Fruit fly (Drosophila melanogaster) whole organism, embryonic: ENCODE data around the gene CG7406.

Experiments used
- Ada2b ChIP-seq: fragments of 200-800 bp; sonication (Bioruptor generic); IDR thresholded peaks from 2 replicates; pipeline ENCODE4 v1.3.6; 2022; ENCODE audit warnings: missing biosample characterization, missing genetic modification characterization
- BEAF-32 ChIP-seq: fragments of 200-800 bp; sonication (Bioruptor generic); optimal IDR thresholded peaks from 3 replicates; lab custom pipeline; 2017; ENCODE audit warnings: missing biosample characterization, missing genetic modification characterization, mild to moderate bottlenecking, moderate library complexity, missing genetic modification reagents
- Bdp1 ChIP-seq: fragments of 200-800 bp; sonication (Bioruptor generic); optimal IDR thresholded peaks from 3 replicates; lab custom pipeline; 2016; ENCODE audit warnings: missing biosample characterization, missing genetic modification characterization
- CG10274 ChIP-seq: fragments of 200-800 bp; sonication (Bioruptor generic); optimal IDR thresholded peaks from 3 replicates; lab custom pipeline; 2017; ENCODE audit warnings: missing biosample characterization, mild to moderate bottlenecking, missing genetic modification characterization
- CG10543 ChIP-seq: fragments of 200-800 bp; sonication (Bioruptor generic); optimal IDR thresholded peaks from 3 replicates; lab custom pipeline; 2017; ENCODE audit warnings: missing biosample characterization, mild to moderate bottlenecking, missing genetic modification characterization, moderate library complexity
- CG11093 ChIP-seq: fragments of 200-800 bp; sonication (Bioruptor generic); IDR thresholded peaks from 3 replicates; pipeline ENCODE4 v1.3.6; 2022; ENCODE audit warnings: missing biosample characterization, missing genetic modification characterization
- CG11504 ChIP-seq: fragments of 200-800 bp; sonication (Bioruptor generic); optimal IDR thresholded peaks from 3 replicates; lab custom pipeline; 2019; ENCODE audit warnings: missing biosample characterization, mild to moderate bottlenecking, missing genetic modification characterization, moderate library complexity
- CG14667 ChIP-seq: fragments of 200-800 bp; sonication (Bioruptor generic); IDR thresholded peaks from 2 replicates; pipeline ENCODE4 v1.3.6; 2022; ENCODE audit warnings: missing biosample characterization, missing genetic modification characterization
- CG15514 ChIP-seq: fragments of 200-800 bp; sonication (Bioruptor generic); optimal IDR thresholded peaks from 3 replicates; lab custom pipeline; 2017; ENCODE audit warnings: missing biosample characterization, missing genetic modification characterization, mild to moderate bottlenecking, moderate library complexity, missing genetic modification reagents
- CG17361 ChIP-seq: fragments of 200-800 bp; sonication (Bioruptor generic); IDR thresholded peaks from 3 replicates; pipeline ENCODE4 v1.3.6; 2022; ENCODE audit warnings: missing biosample characterization, missing genetic modification characterization
- CG17829 ChIP-seq: fragments of 200-800 bp; optimal IDR thresholded peaks from 2 replicates; lab custom pipeline; 2019; ENCODE audit warnings: missing biosample characterization, mild to moderate bottlenecking, missing genetic modification characterization, moderate library complexity
- CG18011 ChIP-seq: fragments of 200-800 bp; sonication (Bioruptor generic); optimal IDR thresholded peaks from 2 replicates; lab custom pipeline; 2017; ENCODE audit warnings: missing biosample characterization, missing genetic modification characterization, mild to moderate bottlenecking, moderate library complexity, missing genotype
- CG2116 ChIP-seq: fragments of 200-800 bp; sonication (Bioruptor generic); optimal IDR thresholded peaks from 3 replicates; lab custom pipeline; 2018; ENCODE audit warnings: missing biosample characterization, mild to moderate bottlenecking, missing genetic modification characterization
- CG2199 ChIP-seq: fragments of 200-800 bp; sonication (Bioruptor generic); IDR thresholded peaks from 3 replicates; pipeline ENCODE4 v1.3.6; 2022; ENCODE audit warnings: missing biosample characterization, missing genetic modification characterization
- CG43689 ChIP-seq: fragments of 200-800 bp; sonication (Bioruptor generic); IDR thresholded peaks from 2 replicates; pipeline ENCODE4 v1.3.6; 2022; ENCODE audit warnings: missing biosample characterization, missing genetic modification characterization
- CG6654 ChIP-seq: fragments of 200-800 bp; sonication (Bioruptor generic); optimal IDR thresholded peaks from 2 replicates; lab custom pipeline; 2017; ENCODE audit warnings: missing biosample characterization, mild to moderate bottlenecking, missing genetic modification characterization
- CG6683 ChIP-seq: fragments of 200-800 bp; sonication (Bioruptor generic); optimal IDR thresholded peaks from 2 replicates; lab custom pipeline; 2017; ENCODE audit warnings: missing biosample characterization, mild to moderate bottlenecking, missing genetic modification characterization, missing genetic modification reagents
- CG9932 ChIP-seq: fragments of 200-800 bp; sonication (Bioruptor generic); IDR thresholded peaks from 2 replicates; pipeline ENCODE4 v1.3.6; 2022; ENCODE audit warnings: missing biosample characterization, missing genetic modification characterization
- CHES-1-like ChIP-seq: fragments of 200-800 bp; sonication (Bioruptor generic); optimal IDR thresholded peaks from 2 replicates; lab custom pipeline; 2016; ENCODE audit warnings: missing biosample characterization, missing genetic modification characterization
- Dek ChIP-seq: fragments of 200-800 bp; sonication (Bioruptor generic); optimal IDR thresholded peaks from 3 replicates; lab custom pipeline; 2019; ENCODE audit warnings: missing biosample characterization, mild to moderate bottlenecking, missing genetic modification characterization, moderate library complexity
- Fer1 ChIP-seq: fragments of 200-800 bp; sonication (Bioruptor generic); optimal IDR thresholded peaks from 2 replicates; lab custom pipeline; 2017; ENCODE audit warnings: missing biosample characterization, mild to moderate bottlenecking, missing genetic modification characterization
- MESR4 ChIP-seq: fragments of 200-800 bp; sonication (Bioruptor generic); optimal IDR thresholded peaks from 2 replicates; lab custom pipeline; 2018; ENCODE audit warnings: missing biosample characterization, mild to moderate bottlenecking, missing genetic modification characterization, moderate library complexity
- Meics ChIP-seq: fragments of 200-800 bp; sonication (Bioruptor generic); optimal IDR thresholded peaks from 2 replicates; lab custom pipeline; 2017; ENCODE audit warnings: missing biosample characterization, mild to moderate bottlenecking, missing genetic modification characterization
- NC2α ChIP-seq: fragments of 200-800 bp; sonication (Bioruptor generic); optimal IDR thresholded peaks from 2 replicates; lab custom pipeline; 2016; ENCODE audit warnings: missing biosample characterization, missing genetic modification characterization
- NFAT ChIP-seq: fragments of 200-800 bp; sonication (Bioruptor generic); IDR thresholded peaks from 2 replicates; pipeline ENCODE4 v1.3.6; 2022; ENCODE audit warnings: missing biosample characterization, missing genetic modification characterization
- Nf-YB ChIP-seq: fragments of 200-800 bp; sonication (Bioruptor generic); optimal IDR thresholded peaks from 3 replicates; lab custom pipeline; 2019; ENCODE audit warnings: missing biosample characterization, mild to moderate bottlenecking, missing genetic modification characterization, moderate library complexity
- NfI ChIP-seq: fragments of 200-800 bp; sonication (Bioruptor generic); optimal IDR thresholded peaks from 3 replicates; lab custom pipeline; 2018; ENCODE audit warnings: missing biosample characterization, mild to moderate bottlenecking, missing genetic modification characterization, moderate library complexity
- Ravus ChIP-seq: fragments of 200-800 bp; sonication (Bioruptor generic); IDR thresholded peaks from 2 replicates; pipeline ENCODE4 v1.3.6; 2022; ENCODE audit warnings: missing biosample characterization, missing genetic modification characterization
- Rx ChIP-seq: fragments of 200-800 bp; sonication (Bioruptor generic); IDR thresholded peaks from 2 replicates; pipeline ENCODE4 v1.3.6; 2022; ENCODE audit warnings: missing biosample characterization, missing genetic modification characterization
- Sry-δ ChIP-seq: fragments of 200-800 bp; sonication (Bioruptor generic); optimal IDR thresholded peaks from 2 replicates; lab custom pipeline; 2016; ENCODE audit warnings: missing biosample characterization, missing genetic modification characterization
- TFAM ChIP-seq: fragments of 200-800 bp; sonication (Bioruptor generic); optimal IDR thresholded peaks from 2 replicates; lab custom pipeline; 2017; ENCODE audit warnings: missing biosample characterization, missing genetic modification characterization, inconsistent platforms
- Xbp1 ChIP-seq: fragments of 200-800 bp; sonication (Bioruptor generic); optimal IDR thresholded peaks from 3 replicates; lab custom pipeline; 2016; ENCODE audit warnings: missing biosample characterization, mild to moderate bottlenecking, missing genetic modification characterization
- crc ChIP-seq: fragments of 200-800 bp; sonication (Bioruptor generic); optimal IDR thresholded peaks from 2 replicates; lab custom pipeline; 2016; ENCODE audit warnings: missing biosample characterization, missing genetic modification characterization
- crol ChIP-seq: fragments of 200-800 bp; sonication (Bioruptor generic); IDR thresholded peaks from 2 replicates; pipeline ENCODE4 v1.3.6; 2022; ENCODE audit warnings: missing biosample characterization, missing genetic modification characterization
- dan ChIP-seq: fragments of 200-800 bp; sonication (Bioruptor generic); IDR thresholded peaks from 2 replicates; pipeline ENCODE4 v1.3.6; 2022; ENCODE audit warnings: missing biosample characterization, missing genetic modification characterization
- dmrt99B ChIP-seq: fragments of 200-800 bp; sonication (Bioruptor generic); optimal IDR thresholded peaks from 2 replicates; lab custom pipeline; 2018; ENCODE audit warnings: missing biosample characterization, mild to moderate bottlenecking, missing genetic modification characterization, moderate library complexity
- en ChIP-seq: fragments of 200-800 bp; sonication (Bioruptor generic); optimal IDR thresholded peaks from 2 replicates; lab custom pipeline; 2016; ENCODE audit warnings: missing biosample characterization, missing genetic modification characterization
- gt ChIP-seq: fragments of 200-800 bp; sonication (Bioruptor generic); IDR thresholded peaks from 2 replicates; pipeline ENCODE4 v1.3.6; 2022; ENCODE audit warnings: missing biosample characterization, missing genetic modification characterization
- hkb ChIP-seq, 2 experiments: fragments of 200-800 bp in 1 of 2; fragments of >200 bp in 1 of 2; sonication (Bioruptor generic) in 1 of 2; IDR thresholded peaks in 1 of 2; optimal IDR thresholded peaks in 1 of 2; 2 replicates each; pipeline versions ENCODE4 v1.3.6 to Lab custom; 2017 to 2022; ENCODE audit warnings: missing biosample characterization in 1 of 2, missing genetic modification characterization in 1 of 2
- kah ChIP-seq: fragments of 200-800 bp; sonication (Bioruptor generic); optimal IDR thresholded peaks from 2 replicates; lab custom pipeline; 2018; ENCODE audit warnings: missing biosample characterization, mild to moderate bottlenecking, missing genetic modification characterization
- kay ChIP-seq: fragments of 200-800 bp; sonication (Bioruptor generic); optimal IDR thresholded peaks from 2 replicates; lab custom pipeline; 2016; ENCODE audit warnings: missing biosample characterization, missing genetic modification characterization
- kni ChIP-seq: fragments of 200-800 bp; sonication (Bioruptor generic); optimal IDR thresholded peaks from 3 replicates; lab custom pipeline; 2017; ENCODE audit warnings: mild to moderate bottlenecking, missing biosample characterization, missing genetic modification reagents, missing genetic modification characterization
- lbe ChIP-seq: fragments of 200-800 bp; sonication (Bioruptor generic); optimal IDR thresholded peaks from 2 replicates; lab custom pipeline; 2016; ENCODE audit warnings: missing biosample characterization, mild to moderate bottlenecking, missing genetic modification characterization
- oc ChIP-seq: fragments of 200-800 bp; sonication (Bioruptor generic); optimal IDR thresholded peaks from 2 replicates; lab custom pipeline; 2018; ENCODE audit warnings: missing biosample characterization, mild to moderate bottlenecking, missing genetic modification characterization, moderate library complexity
- pros ChIP-seq: fragments of 200-800 bp; sonication (Bioruptor generic); optimal IDR thresholded peaks from 3 replicates; lab custom pipeline; 2019; ENCODE audit warnings: missing biosample characterization, mild to moderate bottlenecking, missing genetic modification characterization, moderate library complexity
- sisA ChIP-seq: fragments of 200-800 bp; sonication (Bioruptor generic); IDR thresholded peaks from 2 replicates; pipeline ENCODE4 v1.3.6; 2022; ENCODE audit warnings: missing biosample characterization, missing genetic modification characterization
- tio ChIP-seq: fragments of 200-800 bp; sonication (Bioruptor generic); optimal IDR thresholded peaks from 2 replicates; lab custom pipeline; 2017; ENCODE audit warnings: missing biosample characterization, missing genetic modification characterization, inconsistent platforms
- tup ChIP-seq: fragments of 200-800 bp; sonication (Bioruptor generic); optimal IDR thresholded peaks from 2 replicates; lab custom pipeline; 2016; ENCODE audit warnings: missing biosample characterization, mild to moderate bottlenecking, missing genetic modification characterization, moderate library complexity
- vnd ChIP-seq: fragments of 200-800 bp; sonication (Bioruptor generic); IDR thresholded peaks from 3 replicates; pipeline ENCODE4 v1.3.6; 2022; ENCODE audit warnings: missing biosample characterization, missing genetic modification characterization; ENCODE audit not compliant: partially characterized antibody

Gene CG7406

dm6 chrX:19106842-19107557, 29.5 kb downstream of the CG7406 start (continued):
- TF ChIP-seq lbe (GFP tag; lab: Kevin White, UChicago) (no peak), CG17829 (peak; percentile 1), CG2116 (GFP tag; lab: Kevin White, UChicago) (no peak), CG11504 (tag; lab: Kevin White, UChicago) (peak; percentile 49), CG10543 (GFP tag; lab: Kevin White, UChicago) (peak; percentile 23), BEAF-32 (GFP tag; lab: Kevin White, UChicago) (no peak), kah (no peak), gt (GFP tag; lab: Robert Waterston, UW) (no peak), NFAT (GFP tag; lab: Robert Waterston, UW) (no peak), CG9932 (no peak), Xbp1 (GFP tag; lab: Kevin White, UChicago) (peak; percentile 37), crc (GFP tag; lab: Kevin White, UChicago) (no peak), tio (GFP tag; lab: Kevin White, UChicago) (peak; percentile 30), oc (no peak), Sry-δ (GFP tag; lab: Kevin White, UChicago) (no peak), CG6683 (GFP tag; lab: Kevin White, UChicago) (no peak), CG11093 (GFP tag; lab: Robert Waterston, UW) (no peak), CG15514 (peak; percentile 9), Nf-YB (GFP tag; lab: Kevin White, UChicago) (no peak), Bdp1 (GFP tag; lab: Kevin White, UChicago) (no peak), MESR4 (GFP tag; lab: Kevin White, UChicago) (no peak), NfI (GFP tag; lab: Kevin White, UChicago) (peak; percentile 29), hkb (optimal IDR thresholded peaks at IDR 0.05; lab: Kevin White, UChicago) (no peak), hkb (GFP tag; IDR thresholded peaks at IDR 0.05; lab: Robert Waterston, UW) (peak; percentile 38; the same call in 1 of the 2 replicates), NC2α (GFP tag; lab: Kevin White, UChicago) (no peak), Fer1 (GFP tag; lab: Kevin White, UChicago) (peak; percentile 58), CG6654 (GFP tag; lab: Kevin White, UChicago) (no peak), Meics (GFP tag; lab: Kevin White, UChicago) (peak; percentile 55), CG2199 (GFP tag; lab: Robert Waterston, UW) (no peak), CG17361 (GFP tag; lab: Robert Waterston, UW) (peak; percentile 55), dmrt99B (tag; lab: Kevin White, UChicago) (peak; percentile 70), Rx (GFP tag; lab: Robert Waterston, UW) (no peak), CG43689 (GFP tag; lab: Robert Waterston, UW) (no peak), Ravus (GFP tag; lab: Robert Waterston, UW) (no peak), CG14667 (GFP tag; lab: Robert Waterston, UW) (no peak), crol (GFP tag; lab: Robert Waterston, UW) (peak; percentile 70), TFAM (GFP tag; lab: Kevin White, UChicago) (no peak), CG18011 (GFP tag; lab: Kevin White, UChicago) (no peak), CHES-1-like (GFP tag; lab: Kevin White, UChicago) (no peak), tup (GFP tag; lab: Kevin White, UChicago) (no peak), en (GFP tag; lab: Kevin White, UChicago) (no peak), dan (GFP tag; lab: Robert Waterston, UW) (no peak), kni (GFP tag; lab: Kevin White, UChicago) (no peak), kay (no peak), CG10274 (peak; percentile 10), Ada2b (GFP tag; lab: Robert Waterston, UW) (0 out of 2 replicates have a peak, but pooled peaks have one; percentile 9), pros (GFP tag; lab: Kevin White, UChicago) (no peak), vnd (GFP tag; lab: Robert Waterston, UW) (no peak), Dek (no peak), sisA (GFP tag; lab: Robert Waterston, UW) (peak; percentile 32; the same call in 1 of the 2 replicates)
